Fruit fly (Drosophila melanogaster) whole organism, embryonic: ENCODE results near the gene CG45065.

Source experiments
- Ada2b ChIP-seq: fragments of 200-800 bp; sonication (Bioruptor generic); IDR thresholded peaks from 2 replicates; pipeline ENCODE4 v1.3.6; 2022; ENCODE audit warnings: missing biosample characterization, missing genetic modification characterization
- Adf1 ChIP-seq: fragments of 200-800 bp; sonication (Bioruptor generic); IDR thresholded peaks from 2 replicates; pipeline ENCODE4 v1.3.6; 2022; ENCODE audit warnings: missing biosample characterization, missing genetic modification characterization
- Atf6 ChIP-seq: fragments of 200-800 bp; sonication (Bioruptor generic); IDR thresholded peaks from 2 replicates; pipeline ENCODE4 v1.3.6; 2022; ENCODE audit warnings: missing biosample characterization, missing genetic modification characterization
- Bgb ChIP-seq: fragments of 200-800 bp; sonication (Bioruptor generic); IDR thresholded peaks from 2 replicates; pipeline ENCODE4 v1.3.6; 2022; ENCODE audit warnings: missing biosample characterization, missing genetic modification characterization; ENCODE audit not compliant: partially characterized antibody
- Bteb2 ChIP-seq: fragments of 200-800 bp; sonication (Bioruptor generic); optimal IDR thresholded peaks from 2 replicates; lab custom pipeline; 2016; ENCODE audit warnings: missing biosample characterization, missing genetic modification characterization
- CG10267 ChIP-seq: fragments of 200-800 bp; sonication (Bioruptor generic); optimal IDR thresholded peaks from 2 replicates; lab custom pipeline; 2018; ENCODE audit warnings: missing biosample characterization, mild to moderate bottlenecking, missing genetic modification characterization, moderate library complexity
- CG10321 ChIP-seq: fragments of 200-800 bp; sonication (Bioruptor generic); IDR thresholded peaks from 2 replicates; pipeline ENCODE4 v1.3.6; 2022; ENCODE audit warnings: missing biosample characterization, missing genetic modification characterization
- CG11456 ChIP-seq: fragments of 200-800 bp; sonication (Bioruptor generic); IDR thresholded peaks from 3 replicates; pipeline ENCODE4 v1.3.6; 2022; ENCODE audit warnings: missing biosample characterization, missing genetic modification characterization
- CG12299 ChIP-seq: fragments of 200-800 bp; sonication (Bioruptor generic); optimal IDR thresholded peaks from 2 replicates; lab custom pipeline; 2018; ENCODE audit warnings: missing biosample characterization, mild to moderate bottlenecking, missing genetic modification characterization
- CG12942 ChIP-seq: fragments of 200-800 bp; sonication (Bioruptor generic); optimal IDR thresholded peaks from 3 replicates; lab custom pipeline; 2016; ENCODE audit warnings: missing biosample characterization, missing genetic modification characterization
- CG14014 ChIP-seq: fragments of 200-800 bp; sonication (Bioruptor generic); IDR thresholded peaks from 2 replicates; pipeline ENCODE4 v1.3.6; 2022; ENCODE audit warnings: missing biosample characterization, missing genetic modification characterization
- CG17385 ChIP-seq: fragments of 200-800 bp; sonication (Bioruptor generic); optimal IDR thresholded peaks from 3 replicates; lab custom pipeline; 2018; ENCODE audit warnings: missing biosample characterization, mild to moderate bottlenecking, missing genetic modification characterization
- CG1792 ChIP-seq: fragments of 200-800 bp; sonication (Bioruptor generic); optimal IDR thresholded peaks from 2 replicates; lab custom pipeline; 2016; ENCODE audit warnings: missing biosample characterization, missing genetic modification characterization
- CG30020 ChIP-seq: fragments of 200-800 bp; optimal IDR thresholded peaks from 2 replicates; lab custom pipeline; 2019; ENCODE audit warnings: missing biosample characterization, mild to moderate bottlenecking, missing genetic modification characterization, moderate library complexity
- CG31388 ChIP-seq: fragments of 200-800 bp; sonication (Bioruptor generic); optimal IDR thresholded peaks from 2 replicates; lab custom pipeline; 2016; ENCODE audit warnings: missing biosample characterization, missing genetic modification characterization
- CG33557 ChIP-seq: fragments of 200-800 bp; sonication (Bioruptor generic); optimal IDR thresholded peaks from 2 replicates; lab custom pipeline; 2019; ENCODE audit warnings: missing biosample characterization, mild to moderate bottlenecking, missing genetic modification characterization, moderate library complexity
- CG7357 ChIP-seq: fragments of 200-800 bp; sonication (Bioruptor generic); IDR thresholded peaks from 3 replicates; pipeline ENCODE4 v1.3.6; 2022; ENCODE audit warnings: missing biosample characterization, missing genetic modification characterization
- CG7928 ChIP-seq: fragments of 200-800 bp; sonication (Bioruptor generic); optimal IDR thresholded peaks from 2 replicates; lab custom pipeline; 2017; ENCODE audit warnings: missing biosample characterization, mild to moderate bottlenecking, missing genetic modification characterization
- CG8478 ChIP-seq: fragments of >200 bp; optimal IDR thresholded peaks from 2 replicates; lab custom pipeline; 2018
- CTCF ChIP-seq: fragments of 200-800 bp; sonication (Bioruptor generic); optimal IDR thresholded peaks from 2 replicates; lab custom pipeline; 2017; ENCODE audit warnings: missing biosample characterization, mild to moderate bottlenecking, missing genetic modification characterization, moderate library complexity
- D19A ChIP-seq: fragments of 200-800 bp; optimal IDR thresholded peaks from 3 replicates; lab custom pipeline; 2019; ENCODE audit warnings: missing biosample characterization, mild to moderate bottlenecking, missing genetic modification characterization, moderate library complexity
- Dref ChIP-seq: fragments of 200-800 bp; sonication (Bioruptor generic); IDR thresholded peaks from 2 replicates; pipeline ENCODE4 v1.3.6; 2022; ENCODE audit warnings: missing biosample characterization, missing genetic modification characterization
- Elba2 ChIP-seq: fragments of 200-800 bp; sonication (Bioruptor generic); optimal IDR thresholded peaks from 3 replicates; lab custom pipeline; 2016; ENCODE audit warnings: missing biosample characterization, missing genetic modification characterization
- Ets65A ChIP-seq: fragments of 200-800 bp; sonication (Bioruptor generic); peaks from one replicate; lab custom pipeline; 2016; ENCODE audit warnings: missing biosample characterization, missing genetic modification characterization
- H15 ChIP-seq: fragments of 200-800 bp; sonication (Bioruptor generic); IDR thresholded peaks from 3 replicates; pipeline ENCODE4 v1.3.6; 2022; ENCODE audit warnings: missing biosample characterization, missing genetic modification characterization
- HLH3B ChIP-seq: fragments of 200-800 bp; sonication (Bioruptor generic); IDR thresholded peaks from 2 replicates; pipeline ENCODE4 v1.3.6; 2022; ENCODE audit warnings: missing biosample characterization, missing genetic modification characterization
- Hr3 ChIP-seq: fragments of 200-800 bp; sonication (Bioruptor generic); optimal IDR thresholded peaks from 3 replicates; lab custom pipeline; 2016; ENCODE audit warnings: missing biosample characterization, missing genetic modification characterization
- Lpt ChIP-seq: fragments of >200 bp; optimal IDR thresholded peaks from 2 replicates; lab custom pipeline; 2018; ENCODE audit warnings: missing biosample characterization, missing genetic modification characterization
- Mad ChIP-seq: fragments of 200-800 bp; sonication (Bioruptor generic); optimal IDR thresholded peaks from 2 replicates; lab custom pipeline; 2016; ENCODE audit warnings: missing biosample characterization, missing genetic modification characterization
- Max ChIP-seq: fragments of 200-800 bp; sonication (Bioruptor generic); optimal IDR thresholded peaks from 2 replicates; lab custom pipeline; 2016; ENCODE audit warnings: missing biosample characterization, mild to moderate bottlenecking, missing genetic modification characterization
- Mes4 ChIP-seq: fragments of 200-800 bp; sonication (Bioruptor generic); optimal IDR thresholded peaks from 2 replicates; lab custom pipeline; 2016; ENCODE audit warnings: missing biosample characterization, missing genetic modification characterization
- Mrtf ChIP-seq: fragments of 200-800 bp; sonication (Bioruptor generic); IDR thresholded peaks from 3 replicates; pipeline ENCODE4 v1.3.6; 2022; ENCODE audit warnings: missing biosample characterization, missing genetic modification characterization
- NC2β ChIP-seq: fragments of 200-800 bp; sonication (Bioruptor generic); optimal IDR thresholded peaks from 2 replicates; lab custom pipeline; 2016; ENCODE audit warnings: missing biosample characterization, missing genetic modification characterization
- Nf-YB ChIP-seq: fragments of 200-800 bp; sonication (Bioruptor generic); optimal IDR thresholded peaks from 3 replicates; lab custom pipeline; 2019; ENCODE audit warnings: missing biosample characterization, mild to moderate bottlenecking, missing genetic modification characterization, moderate library complexity
- Nf-YC ChIP-seq: fragments of 200-800 bp; optimal IDR thresholded peaks from 3 replicates; lab custom pipeline; 2019; ENCODE audit warnings: missing biosample characterization, mild to moderate bottlenecking, missing genetic modification characterization, moderate library complexity
- NfI ChIP-seq: fragments of 200-800 bp; sonication (Bioruptor generic); optimal IDR thresholded peaks from 3 replicates; lab custom pipeline; 2018; ENCODE audit warnings: missing biosample characterization, mild to moderate bottlenecking, missing genetic modification characterization, moderate library complexity
- Opbp ChIP-seq: fragments of 200-800 bp; sonication (Bioruptor generic); IDR thresholded peaks from 3 replicates; pipeline ENCODE4 v1.3.6; 2022; ENCODE audit warnings: missing biosample characterization, missing genetic modification characterization; ENCODE audit not compliant: partially characterized antibody
- Six4 ChIP-seq: fragments of 200-800 bp; sonication (Bioruptor generic); optimal IDR thresholded peaks from 2 replicates; lab custom pipeline; 2016; ENCODE audit warnings: missing biosample characterization, missing genetic modification characterization
- Usf ChIP-seq: fragments of 200-800 bp; sonication (Bioruptor generic); optimal IDR thresholded peaks from 2 replicates; lab custom pipeline; 2017; ENCODE audit warnings: missing genotype, missing biosample characterization, missing genetic modification characterization
- ase ChIP-seq: fragments of 200-800 bp; sonication (Bioruptor generic); IDR thresholded peaks from 3 replicates; pipeline ENCODE4 v1.3.6; 2022; ENCODE audit warnings: missing biosample characterization, missing genetic modification characterization
- ewg ChIP-seq: fragments of 200-800 bp; sonication (Bioruptor generic); optimal IDR thresholded peaks from 3 replicates; lab custom pipeline; 2017; ENCODE audit warnings: mild to moderate bottlenecking, missing biosample characterization, missing genetic modification reagents, missing genetic modification characterization
- her ChIP-seq: fragments of 200-800 bp; sonication (Bioruptor generic); optimal IDR thresholded peaks from 2 replicates; lab custom pipeline; 2016; ENCODE audit warnings: missing biosample characterization, missing genetic modification characterization
- hth ChIP-seq: fragments of >200 bp; optimal IDR thresholded peaks from 2 replicates; lab custom pipeline; 2017; ENCODE audit warnings: inconsistent platforms
- mam ChIP-seq: fragments of 200-800 bp; sonication (Bioruptor generic); optimal IDR thresholded peaks from 3 replicates; lab custom pipeline; 2016; ENCODE audit warnings: missing biosample characterization, missing genetic modification characterization
- phol ChIP-seq: fragments of 200-800 bp; sonication (Bioruptor generic); optimal IDR thresholded peaks from 3 replicates; lab custom pipeline; 2018; ENCODE audit warnings: missing biosample characterization, mild to moderate bottlenecking, missing genetic modification characterization, moderate library complexity
- ranshi ChIP-seq: fragments of 200-800 bp; sonication (Bioruptor generic); IDR thresholded peaks from 2 replicates; pipeline ENCODE4 v1.3.6; 2022; ENCODE audit warnings: missing biosample characterization, missing genetic modification characterization
- repo ChIP-seq: fragments of 200-800 bp; sonication (Bioruptor generic); optimal IDR thresholded peaks from 2 replicates; lab custom pipeline; 2016; ENCODE audit warnings: missing biosample characterization, missing genetic modification characterization
- run ChIP-seq: fragments of 200-800 bp; sonication (Bioruptor generic); optimal IDR thresholded peaks from 3 replicates; lab custom pipeline; 2018; ENCODE audit warnings: missing biosample characterization, mild to moderate bottlenecking, missing genetic modification characterization
- sim ChIP-seq: fragments of 200-800 bp; sonication (Bioruptor generic); IDR thresholded peaks from 2 replicates; pipeline ENCODE4 v1.3.6; 2022; ENCODE audit warnings: missing biosample characterization, missing genetic modification characterization
- slbo ChIP-seq: fragments of 200-800 bp; sonication (Bioruptor generic); IDR thresholded peaks from 2 replicates; pipeline ENCODE4 v1.3.6; 2022; ENCODE audit warnings: missing biosample characterization, missing genetic modification characterization
- so ChIP-seq: fragments of 200-800 bp; sonication (Bioruptor generic); IDR thresholded peaks from 3 replicates; pipeline ENCODE4 v1.3.6; 2022; ENCODE audit warnings: missing biosample characterization, missing genetic modification characterization
- stc ChIP-seq: fragments of 200-800 bp; sonication (Bioruptor generic); IDR thresholded peaks from 2 replicates; pipeline ENCODE4 v1.3.6; 2022; ENCODE audit warnings: missing biosample characterization, missing genetic modification characterization
- twi ChIP-seq: fragments of 200-800 bp; optimal IDR thresholded peaks from 2 replicates; lab custom pipeline; 2019; ENCODE audit warnings: missing biosample characterization, mild to moderate bottlenecking, missing genetic modification characterization, moderate library complexity
- wor ChIP-seq: fragments of 200-800 bp; sonication (Bioruptor generic); IDR thresholded peaks from 2 replicates; pipeline ENCODE4 v1.3.6; 2022; ENCODE audit warnings: missing biosample characterization, missing genetic modification characterization

CG45065 gene

DNA sequence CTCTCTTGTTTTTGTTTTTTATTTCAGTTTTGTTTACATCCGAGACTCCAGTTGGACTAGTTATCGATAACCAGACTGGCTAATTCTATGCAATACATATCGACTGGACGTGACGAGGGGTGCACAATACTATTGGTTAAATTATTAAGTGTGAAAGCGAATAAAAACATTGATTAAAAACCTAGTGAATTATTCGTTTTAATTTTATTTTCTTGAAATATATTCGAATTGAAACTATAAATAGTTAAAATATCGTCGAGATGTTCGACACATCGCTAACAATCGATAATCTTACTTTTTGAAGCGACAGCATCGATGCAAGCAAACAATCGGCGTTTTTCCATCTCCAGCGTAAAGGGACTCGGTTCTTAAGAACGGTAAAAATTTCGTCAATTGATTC, 43.3 kb downstream of the CG45065 start, which contains the start of the genes CG32590 and Flo2 (continued):
- TF ChIP-seq twi (tag; lab: Kevin White, UChicago), result peak; percentile 25
- TF ChIP-seq CG11456 (GFP tag; lab: Robert Waterston, UW), result peak; percentile 80
- TF ChIP-seq Max (GFP tag; lab: Kevin White, UChicago), result peak; percentile 55
- peak; percentile 17 for TF ChIP-seq her (GFP tag; lab: Kevin White, UChicago)
- TF ChIP-seq H15 (GFP tag; lab: Robert Waterston, UW), result peak; percentile 73; the same call in 2 of the 3 replicates
- peak; percentile 31 for TF ChIP-seq NC2β (GFP tag; lab: Kevin White, UChicago)
- peak; percentile 63 for TF ChIP-seq Six4 (GFP tag; lab: Kevin White, UChicago)
- TF ChIP-seq D19A (tag; lab: Kevin White, UChicago), result peak; percentile 40
- no peak for TF ChIP-seq CG8478 (lab: Kevin White, UChicago)
- peak; percentile 86 for TF ChIP-seq CG7928
- peak; percentile 66 for TF ChIP-seq NfI (GFP tag; lab: Kevin White, UChicago)
- TF ChIP-seq HLH3B, result peak; percentile 71
- TF ChIP-seq ranshi (GFP tag; lab: Robert Waterston, UW), result peak; percentile 81
- peak; percentile 63 for TF ChIP-seq repo (GFP tag; lab: Kevin White, UChicago)
- TF ChIP-seq Nf-YB (GFP tag; lab: Kevin White, UChicago), result no peak
- peak; percentile 88 for TF ChIP-seq Opbp (GFP tag; lab: Robert Waterston, UW)
- TF ChIP-seq run (tag; lab: Kevin White, UChicago), result no peak
- peak; percentile 53 for TF ChIP-seq Bteb2
- TF ChIP-seq Lpt (GFP tag; lab: Kevin White, UChicago), result no peak
- no peak for TF ChIP-seq CG31388 (GFP tag; lab: Kevin White, UChicago)
- peak; percentile 78 for TF ChIP-seq Ada2b (GFP tag; lab: Robert Waterston, UW)
- TF ChIP-seq Mes4 (GFP tag; lab: Kevin White, UChicago), result peak; percentile 54
- TF ChIP-seq CG12299, result peak; percentile 61
- peak; percentile 66 for TF ChIP-seq Mad (GFP tag; lab: Kevin White, UChicago)
- TF ChIP-seq ase (GFP tag; lab: Robert Waterston, UW), result peak; percentile 79
- peak; percentile 76 for TF ChIP-seq CG12942 (GFP tag; lab: Kevin White, UChicago)
- TF ChIP-seq phol (tag; lab: Kevin White, UChicago), result peak; percentile 75
- peak; percentile 69 for TF ChIP-seq CG10267 (tag; lab: Kevin White, UChicago)
- TF ChIP-seq so (GFP tag; lab: Robert Waterston, UW), result peak; percentile 67; the same call in 2 of the 3 replicates
- peak; percentile 85 for TF ChIP-seq Dref
- TF ChIP-seq Atf6 (GFP tag; lab: Robert Waterston, UW), result peak; percentile 83
- TF ChIP-seq Nf-YC (tag; lab: Kevin White, UChicago), result peak; percentile 44
- peak; percentile 60 for TF ChIP-seq CG30020
- TF ChIP-seq Ets65A, result peak; percentile 97
- peak; percentile 61 for TF ChIP-seq wor (GFP tag; lab: Robert Waterston, UW)
- peak; percentile 0 for TF ChIP-seq Elba2 (GFP tag; lab: Kevin White, UChicago)
- TF ChIP-seq mam, result peak; percentile 85
- TF ChIP-seq CG1792, result peak; percentile 65
- 0 out of 2 replicates have a peak, but pooled peaks have one; percentile 14 for TF ChIP-seq CG10321 (GFP tag; lab: Robert Waterston, UW)
- TF ChIP-seq CG17385 (GFP tag; lab: Kevin White, UChicago), result peak; percentile 58
- 0 out of 3 replicates have a peak, but pooled peaks have one; percentile 34 for TF ChIP-seq Mrtf (GFP tag; lab: Robert Waterston, UW)
- peak; percentile 62; the same call in 1 of the 2 replicates for TF ChIP-seq stc
- peak; percentile 45; the same call in 1 of the 3 replicates for TF ChIP-seq CG7357 (GFP tag; lab: Robert Waterston, UW)
- peak; percentile 47; the same call in 1 of the 2 replicates for TF ChIP-seq sim (GFP tag; lab: Robert Waterston, UW)
- TF ChIP-seq CTCF (GFP tag; lab: Kevin White, UChicago), result no peak
- peak; percentile 94 for TF ChIP-seq slbo (GFP tag; lab: Robert Waterston, UW)
- no peak for TF ChIP-seq hth
- peak; percentile 28 for TF ChIP-seq ewg (GFP tag; lab: Kevin White, UChicago)
- peak; percentile 64 for TF ChIP-seq Adf1 (GFP tag; lab: Robert Waterston, UW)
- TF ChIP-seq Bgb (GFP tag; lab: Robert Waterston, UW), result peak; percentile 95
- peak; percentile 58 for TF ChIP-seq Hr3 (GFP tag; lab: Kevin White, UChicago)
- peak; percentile 12 for TF ChIP-seq CG33557 (GFP tag; lab: Kevin White, UChicago)
- TF ChIP-seq Usf (GFP tag; lab: Kevin White, UChicago), result no peak
- peak; percentile 67 for TF ChIP-seq CG14014
